Fruit fly (Drosophila melanogaster) whole organism, pupa: Measurements from ENCODE around the gene Lip3.

Experiments used
- CG10348 ChIP-seq: fragments of 200-800 bp; sonication (Bioruptor generic); IDR thresholded peaks from 2 replicates; pipeline ENCODE4 v1.3.6; 2022; ENCODE audit warnings: missing biosample characterization, missing genetic modification characterization
- CG12605 ChIP-seq: fragments of 200-800 bp; sonication (Bioruptor generic); IDR thresholded peaks from 2 replicates; pipeline ENCODE4 v1.3.6; 2022; ENCODE audit warnings: missing biosample characterization, missing genetic modification characterization
- CG13204 ChIP-seq: fragments of 200-800 bp; sonication (Bioruptor generic); optimal IDR thresholded peaks from 2 replicates; lab custom pipeline; 2018; ENCODE audit warnings: missing biosample characterization, mild to moderate bottlenecking, missing genetic modification characterization, moderate library complexity
- CG14655 ChIP-seq: fragments of 200-800 bp; sonication (Bioruptor generic); optimal IDR thresholded peaks from 3 replicates; lab custom pipeline; 2017; ENCODE audit warnings: mild to moderate bottlenecking, missing biosample characterization, missing genetic modification reagents, missing genetic modification characterization
- CG15710 ChIP-seq: fragments of 200-800 bp; sonication (Bioruptor generic); optimal IDR thresholded peaks from 2 replicates; lab custom pipeline; 2018; ENCODE audit warnings: missing biosample characterization, mild to moderate bottlenecking, missing genetic modification characterization, moderate library complexity
- CG17806 ChIP-seq: fragments of 200-800 bp; sonication (Bioruptor generic); optimal IDR thresholded peaks from 2 replicates; lab custom pipeline; 2018; ENCODE audit warnings: missing biosample characterization, mild to moderate bottlenecking, missing genetic modification characterization, moderate library complexity
- CG32121 ChIP-seq: fragments of 200-800 bp; sonication (Bioruptor generic); IDR thresholded peaks from 2 replicates; pipeline ENCODE4 v1.3.6; 2022; ENCODE audit warnings: missing biosample characterization, missing genetic modification characterization
- CG34367 ChIP-seq: fragments of 200-800 bp; sonication (Bioruptor generic); optimal IDR thresholded peaks from 2 replicates; lab custom pipeline; 2018; ENCODE audit warnings: missing biosample characterization, mild to moderate bottlenecking, missing genetic modification characterization
- CG4496 ChIP-seq: fragments of 200-800 bp; sonication (Bioruptor generic); IDR thresholded peaks from 3 replicates; pipeline ENCODE4 v1.3.6; 2022; ENCODE audit warnings: missing biosample characterization, missing genetic modification characterization
- CG8159 ChIP-seq: fragments of 200-800 bp; sonication (Bioruptor generic); optimal IDR thresholded peaks from 3 replicates; lab custom pipeline; 2018; ENCODE audit warnings: missing biosample characterization, mild to moderate bottlenecking, missing genetic modification characterization, moderate library complexity
- CG8301 ChIP-seq: fragments of 200-800 bp; sonication (Bioruptor generic); optimal IDR thresholded peaks from 2 replicates; lab custom pipeline; 2018; ENCODE audit warnings: missing biosample characterization, mild to moderate bottlenecking, missing genetic modification characterization
- CG9948 ChIP-seq: fragments of 200-800 bp; sonication (Bioruptor generic); optimal IDR thresholded peaks from 2 replicates; lab custom pipeline; 2018; ENCODE audit warnings: missing biosample characterization, mild to moderate bottlenecking, missing genetic modification characterization, moderate library complexity
- D1 ChIP-seq: fragments of 200-800 bp; sonication (Bioruptor generic); optimal IDR thresholded peaks from 2 replicates; lab custom pipeline; 2018; ENCODE audit warnings: missing biosample characterization, mild to moderate bottlenecking, missing genetic modification characterization, moderate library complexity
- EcR ChIP-seq: fragments of 200-800 bp; sonication (Bioruptor generic); optimal IDR thresholded peaks from 3 replicates; lab custom pipeline; 2019; ENCODE audit warnings: missing biosample characterization, missing genetic modification characterization, mild to moderate bottlenecking, moderate library complexity, missing genetic modification reagents
- Ets98B ChIP-seq: fragments of 200-800 bp; sonication (Bioruptor generic); IDR thresholded peaks from 2 replicates; pipeline ENCODE4 v1.3.6; 2022; ENCODE audit warnings: missing biosample characterization, missing genetic modification characterization
- Pif1A ChIP-seq: fragments of 200-800 bp; sonication (Bioruptor generic); optimal IDR thresholded peaks from 3 replicates; lab custom pipeline; 2016; ENCODE audit warnings: missing biosample characterization, missing genetic modification characterization
- Pif1B ChIP-seq: fragments of 200-800 bp; sonication (Bioruptor generic); optimal IDR thresholded peaks from 3 replicates; lab custom pipeline; 2016; ENCODE audit warnings: missing biosample characterization, missing genetic modification characterization
- Snoo ChIP-seq: fragments of 200-800 bp; sonication (Bioruptor generic); optimal IDR thresholded peaks from 3 replicates; lab custom pipeline; 2017; ENCODE audit warnings: missing biosample characterization, mild to moderate bottlenecking, missing genetic modification characterization, inconsistent platforms
- fd96Ca ChIP-seq: fragments of 200-800 bp; sonication (Bioruptor generic); IDR thresholded peaks from 3 replicates; pipeline ENCODE4 v1.3.6; 2022; ENCODE audit warnings: missing biosample characterization, missing genetic modification characterization
- gl ChIP-seq: fragments of 200-800 bp; sonication (Bioruptor generic); optimal IDR thresholded peaks from 2 replicates; lab custom pipeline; 2018; ENCODE audit warnings: missing biosample characterization, mild to moderate bottlenecking, missing genetic modification characterization
- rn ChIP-seq: fragments of 200-800 bp; sonication (Bioruptor generic); IDR thresholded peaks from 2 replicates; pipeline ENCODE4 v1.3.6; 2022; ENCODE audit warnings: missing biosample characterization, missing genetic modification characterization

The Lip3 gene

DNA sequence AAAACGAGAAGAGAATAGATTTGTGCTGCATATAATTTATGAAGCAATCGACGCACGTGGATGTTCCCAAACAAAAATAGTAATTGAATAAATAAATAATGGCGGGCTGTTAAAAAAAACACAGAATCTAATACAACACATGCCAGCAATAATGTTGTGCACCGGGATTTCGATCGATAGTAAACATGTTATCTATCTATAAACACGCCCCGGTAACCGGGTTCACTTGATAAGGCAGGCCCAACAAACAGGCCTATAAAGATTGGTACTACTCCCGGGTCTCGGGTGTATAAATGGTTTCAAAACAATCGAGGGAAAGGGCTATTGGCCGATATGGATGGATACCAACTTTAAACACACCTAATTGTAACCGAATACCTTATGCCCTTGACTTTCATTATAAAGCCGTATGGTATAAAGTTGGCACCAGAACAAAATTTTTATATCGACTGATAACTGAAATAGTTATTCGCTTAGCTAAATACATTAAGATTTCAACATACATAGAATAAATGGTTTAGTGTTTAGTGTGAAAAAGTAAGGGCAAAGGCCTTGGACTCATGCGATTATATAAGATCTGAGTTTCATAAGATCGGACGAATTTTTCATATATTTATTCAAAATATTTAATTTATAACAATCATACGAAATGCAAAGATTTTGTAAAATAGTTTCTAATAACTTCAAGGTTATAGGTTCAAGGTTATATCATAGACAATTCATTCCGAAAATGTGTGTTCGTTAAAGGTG, 5.9 kb downstream of the Lip3 start:
- TF ChIP-seq Snoo (tag; lab: Kevin White, UChicago) (peak; percentile 24), EcR (GFP tag; lab: Kevin White, UChicago) (peak; percentile 11), CG32121 (GFP tag; lab: Robert Waterston, UW) (no peak)

DNA sequence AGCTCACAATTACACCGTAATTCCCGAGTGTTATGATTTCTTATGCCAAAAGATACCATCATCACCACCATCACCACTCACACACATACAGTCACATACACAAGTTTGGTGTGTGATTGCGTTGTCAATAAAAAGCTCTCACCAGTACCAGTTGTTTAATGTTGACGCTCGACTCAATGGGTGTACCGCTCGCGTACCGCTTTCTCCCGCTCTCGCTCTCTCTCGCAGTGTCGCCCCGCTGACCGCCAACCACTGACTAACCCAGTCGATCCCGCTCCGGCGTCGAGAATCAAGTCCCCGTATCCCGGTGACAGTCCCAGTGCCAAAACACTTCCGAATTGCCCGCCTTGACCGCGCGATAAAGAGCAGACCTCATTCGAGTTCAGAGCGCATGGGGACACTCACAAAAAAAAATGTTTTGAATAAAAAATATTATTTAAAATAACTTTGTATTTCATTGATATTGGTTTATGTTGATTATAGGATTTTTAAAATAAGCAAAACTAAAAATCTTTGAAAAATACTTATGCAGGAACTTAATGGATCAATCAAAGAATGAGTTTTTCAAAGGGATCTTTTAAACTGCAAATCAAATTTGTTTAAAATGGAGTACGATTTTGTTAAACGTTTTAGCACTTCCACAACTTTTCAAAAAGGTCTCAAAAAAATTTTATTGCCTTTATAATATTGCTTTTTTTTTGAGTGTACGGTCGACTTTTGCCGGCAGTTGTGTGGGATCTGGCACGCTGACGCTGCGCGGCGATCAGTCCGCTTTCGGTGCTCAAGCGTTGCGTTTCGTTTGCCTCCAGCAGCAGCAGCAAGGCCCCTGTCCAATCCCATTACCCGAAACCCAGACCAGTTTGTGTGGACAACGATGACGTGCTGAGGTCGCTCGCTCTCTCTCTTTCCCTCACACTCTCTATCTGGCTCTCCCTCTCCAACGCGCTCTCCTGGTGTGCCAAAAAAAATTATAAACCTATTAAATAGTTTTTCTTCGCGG, 7.2 kb downstream of the Lip3 start, which contains the start of gene Dic1:
Gene Dic1, plus strand, starts transcription at position 764 of the 1,000 bp plus-strand sequence.
- peak; percentile 91 for TF ChIP-seq CG4496
- peak; percentile 85 for TF ChIP-seq rn (GFP tag; lab: Robert Waterston, UW)
- TF ChIP-seq CG34367 (tag; lab: Kevin White, UChicago) = peak; percentile 89
- peak; percentile 98 for TF ChIP-seq D1 (tag; lab: Kevin White, UChicago)
- peak; percentile 95 for TF ChIP-seq CG15710 (tag; lab: Kevin White, UChicago)
- TF ChIP-seq CG8301 (tag; lab: Kevin White, UChicago) = peak; percentile 98
- TF ChIP-seq CG8159 (tag; lab: Kevin White, UChicago) = peak; percentile 98
- TF ChIP-seq Snoo (tag; lab: Kevin White, UChicago) = peak; percentile 97
- TF ChIP-seq CG17806 (tag; lab: Kevin White, UChicago) = peak; percentile 96
- peak; percentile 56; the same call in 1 of the 2 replicates for TF ChIP-seq CG10348 (GFP tag; lab: Robert Waterston, UW)
- TF ChIP-seq CG32121 (GFP tag; lab: Robert Waterston, UW) = peak; percentile 94
- peak; percentile 51 for TF ChIP-seq gl (tag; lab: Kevin White, UChicago)
- peak; percentile 94 for TF ChIP-seq CG9948
- peak; percentile 98 for TF ChIP-seq CG14655 (GFP tag; lab: Kevin White, UChicago)
- TF ChIP-seq Pif1A (GFP tag; lab: Kevin White, UChicago) = peak; percentile 94
- peak; percentile 85 for TF ChIP-seq CG12605 (GFP tag; lab: Robert Waterston, UW)
- peak; percentile 83 for TF ChIP-seq fd96Ca
- peak; percentile 93 for TF ChIP-seq Pif1B
- peak; percentile 94 for TF ChIP-seq CG13204 (GFP tag; lab: Kevin White, UChicago)
- TF ChIP-seq Ets98B = peak; percentile 90
- peak; percentile 39 for TF ChIP-seq EcR (GFP tag; lab: Kevin White, UChicago)

DNA sequence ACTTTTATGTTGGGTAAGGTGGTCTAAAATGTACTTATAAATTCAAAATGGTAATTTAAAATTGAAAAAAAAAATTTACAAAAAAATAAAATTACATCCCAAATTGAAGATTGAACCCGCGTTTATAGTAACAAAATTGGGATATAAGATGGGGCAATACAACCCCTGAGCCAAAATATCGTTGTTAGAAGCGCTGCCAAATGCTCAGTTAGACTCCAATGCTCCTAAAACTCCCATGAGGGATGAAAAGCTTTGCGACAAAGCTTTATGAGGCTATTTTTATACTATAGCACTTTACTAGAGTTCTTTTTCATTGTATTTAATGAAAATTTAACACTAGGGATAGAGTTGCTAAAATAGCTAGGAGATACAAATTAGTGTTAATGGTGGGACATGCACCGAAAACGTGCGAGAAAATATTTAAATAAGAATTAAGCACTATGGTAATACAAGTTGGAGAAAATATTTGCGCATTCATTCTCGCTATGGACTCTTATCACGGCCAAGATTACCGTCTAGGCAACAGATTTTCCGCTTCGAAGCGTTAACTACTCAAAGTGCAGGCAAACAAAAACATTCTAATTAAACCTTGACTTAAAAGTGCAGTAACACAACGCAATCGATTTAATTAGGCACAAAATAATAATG, 8.2 kb downstream of the Lip3 start:
- TF ChIP-seq Snoo (tag; lab: Kevin White, UChicago) = no peak
- TF ChIP-seq D1 (tag; lab: Kevin White, UChicago) = no peak
- no peak for TF ChIP-seq CG32121 (GFP tag; lab: Robert Waterston, UW)
- TF ChIP-seq gl (tag; lab: Kevin White, UChicago) = no peak
- no peak for TF ChIP-seq CG10348 (GFP tag; lab: Robert Waterston, UW)
- no peak for TF ChIP-seq Ets98B
- TF ChIP-seq CG8159 (tag; lab: Kevin White, UChicago) = no peak
- TF ChIP-seq CG8301 (tag; lab: Kevin White, UChicago) = no peak
- TF ChIP-seq CG4496 = no peak
- TF ChIP-seq CG12605 (GFP tag; lab: Robert Waterston, UW) = no peak
- no peak for TF ChIP-seq CG14655 (GFP tag; lab: Kevin White, UChicago)
- no peak for TF ChIP-seq fd96Ca

DNA sequence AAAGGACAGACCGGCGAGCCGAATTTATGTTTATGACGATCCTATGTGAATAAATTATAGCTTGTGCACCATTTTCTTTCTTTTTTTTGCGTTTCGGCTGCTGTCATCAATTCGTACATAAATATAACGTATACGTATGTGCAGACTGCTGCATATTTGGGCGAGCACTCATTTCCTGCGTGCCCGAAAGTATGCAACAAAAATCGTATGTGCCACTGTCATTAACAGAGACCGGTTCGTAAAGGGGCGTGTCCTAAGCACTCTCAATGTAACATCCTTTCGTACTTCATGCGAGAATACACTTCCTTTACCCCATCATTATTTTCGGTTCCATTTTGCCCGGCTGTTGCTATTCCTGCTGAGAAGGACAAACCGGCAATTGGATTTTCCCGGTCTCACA, 11.6 kb downstream of the Lip3 start:
- TF ChIP-seq CG8301 (tag; lab: Kevin White, UChicago) (no peak), CG4496 (peak; percentile 78), Pif1A (GFP tag; lab: Kevin White, UChicago) (peak; percentile 30), CG9948 (no peak), D1 (tag; lab: Kevin White, UChicago) (peak; percentile 18)

DNA sequence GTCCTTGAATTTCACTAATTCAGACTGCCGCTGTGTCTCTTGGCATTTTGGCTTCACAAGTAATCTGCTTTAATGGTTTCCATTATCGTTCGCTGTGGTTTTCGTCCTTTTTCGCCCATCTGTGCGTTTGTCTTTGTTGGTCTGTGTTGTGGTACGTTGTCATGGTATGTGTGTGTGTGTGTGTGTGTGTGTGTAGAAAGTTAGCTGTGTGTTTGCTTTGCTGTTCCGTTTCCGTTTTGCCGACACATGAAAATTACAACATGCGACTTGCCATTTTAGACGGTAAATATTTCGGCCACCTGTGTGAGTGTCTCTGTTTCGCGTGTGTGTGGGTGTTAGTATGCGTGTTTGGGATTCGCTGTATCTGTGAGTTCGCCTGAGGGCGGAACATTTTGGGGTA, 14.7 kb downstream of the Lip3 start:
- no peak for TF ChIP-seq CG8159 (tag; lab: Kevin White, UChicago)
- no peak for TF ChIP-seq CG4496
- TF ChIP-seq CG12605 (GFP tag; lab: Robert Waterston, UW) = no peak
- TF ChIP-seq Snoo (tag; lab: Kevin White, UChicago) = no peak
- TF ChIP-seq CG9948 = no peak
- no peak for TF ChIP-seq CG14655 (GFP tag; lab: Kevin White, UChicago)
- no peak for TF ChIP-seq CG32121 (GFP tag; lab: Robert Waterston, UW)
